Fruit fly (Drosophila melanogaster): ENCODE results near the gene CG12985.

CG12985 gene

dm6 chrX:17880269-17880889, 3.1 kb upstream of the CG12985 start (continued):
- TF ChIP-seq bcd (GFP tag; optimal IDR thresholded peaks at IDR 0.05) (peak; percentile 93), croc (GFP tag; conservative IDR thresholded peaks at IDR 0.05) (peak; percentile 88), CG10543 (GFP tag; optimal IDR thresholded peaks at IDR 0.05) (peak; percentile 96), ham (GFP tag; IDR thresholded peaks at IDR 0.05) (peak; percentile 90), run (tag; optimal IDR thresholded peaks at IDR 0.05) (peak; percentile 89), ara (GFP tag; IDR thresholded peaks at IDR 0.05) (peak; percentile 94), zf30C (GFP tag; optimal IDR thresholded peaks at IDR 0.05) (no peak), Nf-YC (tag; optimal IDR thresholded peaks at IDR 0.05) (peak; percentile 81), HLH54F (GFP tag; optimal IDR thresholded peaks at IDR 0.05) (peak; percentile 95), HHEX (GFP tag; optimal IDR thresholded peaks at IDR 0.05) (peak; percentile 91), Oli (tag; optimal IDR thresholded peaks at IDR 0.05) (peak; percentile 96), Asciz (GFP tag; optimal IDR thresholded peaks at IDR 0.05) (peak; percentile 83), grn (GFP tag; optimal IDR thresholded peaks at IDR 0.05) (peak; percentile 83), CG6175 (GFP tag; IDR thresholded peaks at IDR 0.05) (peak; percentile 93), gcm2 (GFP tag; optimal IDR thresholded peaks at IDR 0.05) (peak; percentile 92), CG6813 (GFP tag; optimal IDR thresholded peaks at IDR 0.05) (peak; percentile 88), chn (GFP tag; optimal IDR thresholded peaks at IDR 0.05) (peak; percentile 94), Dad (GFP tag; optimal IDR thresholded peaks at IDR 0.05) (peak; percentile 96), CG31388 (GFP tag; optimal IDR thresholded peaks at IDR 0.05) (peak; percentile 70), klu (GFP tag; IDR thresholded peaks at IDR 0.05) (peak; percentile 93), CG15696 (tag; optimal IDR thresholded peaks at IDR 0.05) (peak; percentile 53), CG9876 (GFP tag; optimal IDR thresholded peaks at IDR 0.05) (peak; percentile 86), luna (GFP tag; optimal IDR thresholded peaks at IDR 0.05) (peak; percentile 93), vfl (GFP tag; optimal IDR thresholded peaks at IDR 0.05) (peak; percentile 93), rib (GFP tag; IDR thresholded peaks at IDR 0.05) (peak; percentile 90), fd64A (GFP tag; optimal IDR thresholded peaks at IDR 0.05) (peak; percentile 90), CG34224 (GFP tag; IDR thresholded peaks at IDR 0.05; ENCODE audit: partially characterized antibody) (no peak), disco-r (GFP tag; optimal IDR thresholded peaks at IDR 0.05) (peak; percentile 93), sens (GFP tag) (peak; percentile 99), tap (tag; optimal IDR thresholded peaks at IDR 0.05) (peak; percentile 90), CG4282 (GFP tag; optimal IDR thresholded peaks at IDR 0.05) (peak; percentile 66), Atf-2 (GFP tag; optimal IDR thresholded peaks at IDR 0.05) (peak; percentile 92), CG6689 (GFP tag; IDR thresholded peaks at IDR 0.05) (peak; percentile 94), tll (GFP tag; optimal IDR thresholded peaks at IDR 0.05) (no peak), shn (GFP tag; optimal IDR thresholded peaks at IDR 0.05) (peak; percentile 89), nau (GFP tag; optimal IDR thresholded peaks at IDR 0.05) (peak; percentile 89), CG11695 (GFP tag; IDR thresholded peaks at IDR 0.05) (peak; percentile 93), B-H2 (GFP tag; optimal IDR thresholded peaks at IDR 0.05) (peak; percentile 89), Opbp (GFP tag; IDR thresholded peaks at IDR 0.05; ENCODE audit: partially characterized antibody) (no peak), stc (GFP tag; IDR thresholded peaks at IDR 0.05) (peak; percentile 93), Dip2 (GFP tag; IDR thresholded peaks at IDR 0.05) (peak; percentile 50), CG11398 (GFP tag; optimal IDR thresholded peaks at IDR 0.05) (peak; percentile 87), CG14441 (GFP tag; IDR thresholded peaks at IDR 0.05) (peak; percentile 97), pan (optimal IDR thresholded peaks at IDR 0.05) (no peak), pan (GFP tag; optimal IDR thresholded peaks at IDR 0.05 in 1 of 2, IDR thresholded peaks at IDR 0.05 in 1 of 2) (peak in 1 of 2 experiments; percentile 97), ERR (GFP tag; optimal IDR thresholded peaks at IDR 0.05) (peak; percentile 94), lilli (GFP tag; optimal IDR thresholded peaks at IDR 0.05) (peak; percentile 98), odd (GFP tag; optimal IDR thresholded peaks at IDR 0.05) (peak; percentile 86), Kr (GFP tag; optimal IDR thresholded peaks at IDR 0.05) (no peak), Oaz (GFP tag; IDR thresholded peaks at IDR 0.05) (peak; percentile 86), wor (GFP tag; IDR thresholded peaks at IDR 0.05) (peak; percentile 90)

Measured in whole organism, embryonic.